Worm (Caenorhabditis elegans): ENCODE results near the gene F20D6.6.

F20D6.6 gene

ce11 chrV:8201229-8201858 is 41.6 kb downstream of the F20D6.6 start, which contains the start of gene cri-2:
Gene cri-2 (plus strand): TSS chrV:8201808.
- TF ChIP-seq vab-7 (GFP tag; IDR thresholded peaks at IDR 0.05) (no peak), aha-1 (tag) (peak; percentile 46), daf-16 (GFP tag; optimal IDR thresholded peaks at IDR 0.05) (peak in 1 of 2 experiments; percentile 76), daf-16 (tag; optimal IDR thresholded peaks at IDR 0.05) (no peak), nhr-28 (tag; optimal IDR thresholded peaks at IDR 0.05) (peak; percentile 39), ceh-44 (GFP tag; IDR thresholded peaks at IDR 0.05) (no peak), T20F7.1 (GFP tag; optimal IDR thresholded peaks at IDR 0.05) (peak; percentile 30), nhr-6 (tag; optimal IDR thresholded peaks at IDR 0.05) (peak; percentile 13), hlh-11 (tag; optimal IDR thresholded peaks at IDR 0.05) (peak; percentile 19), dve-1 (tag; optimal IDR thresholded peaks at IDR 0.05; ENCODE audit: insufficient read depth) (peak; percentile 46)

DNA sequence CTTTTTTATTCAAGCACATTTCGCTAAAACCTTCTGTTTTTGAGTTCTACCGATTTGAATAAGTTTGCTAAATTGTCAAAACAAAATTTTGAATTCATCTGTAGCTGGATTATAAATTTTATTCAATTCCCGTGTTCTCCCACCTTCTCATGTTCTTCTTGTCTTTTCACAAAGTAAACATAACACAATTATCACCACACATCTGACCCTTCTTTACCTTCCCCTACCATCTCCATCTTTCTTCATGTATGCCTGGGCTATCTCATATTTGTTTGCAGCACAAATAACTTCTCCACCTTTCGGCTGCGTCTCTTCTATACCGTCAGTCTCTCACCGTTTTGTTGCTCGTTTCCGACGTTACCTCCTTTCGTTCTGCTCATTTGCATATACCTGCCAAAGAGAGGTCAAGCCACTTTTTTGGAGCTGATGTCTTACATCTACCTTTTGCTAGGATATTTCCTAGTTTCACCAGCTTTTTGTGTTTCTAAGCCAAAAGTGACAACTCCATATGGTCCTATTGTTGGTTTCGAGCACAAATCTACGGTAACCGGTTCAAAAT is 43.4 kb downstream of the F20D6.6 start, which contains the start of gene cest-17:
Gene cest-17 (plus strand): TSS at position 248 of the 559 bp plus-strand sequence.
- peak in 1 of 2 experiments; percentile 57 for TF ChIP-seq unc-62 (GFP tag; optimal IDR thresholded peaks at IDR 0.05 in 1 of 2)
- TF ChIP-seq unc-62 (tag; optimal IDR thresholded peaks at IDR 0.05) = no peak
- TF ChIP-seq tag-97 (GFP tag; IDR thresholded peaks at IDR 0.05) = no peak
- TF ChIP-seq nhr-6 (tag; optimal IDR thresholded peaks at IDR 0.05) = peak; percentile 37
- TF ChIP-seq saeg-2 (GFP tag; IDR thresholded peaks at IDR 0.05) = no peak
- TF ChIP-seq dve-1 (tag; optimal IDR thresholded peaks at IDR 0.05; ENCODE audit: insufficient read depth) = peak; percentile 36
- TF ChIP-seq nhr-28 (tag; optimal IDR thresholded peaks at IDR 0.05) = peak; percentile 28
- TF ChIP-seq ceh-44 (GFP tag; IDR thresholded peaks at IDR 0.05) = no peak
- TF ChIP-seq nhr-102 (tag; optimal IDR thresholded peaks at IDR 0.05) = no peak
- TF ChIP-seq mep-1 (tag; optimal IDR thresholded peaks at IDR 0.05) = peak; percentile 5
- TF ChIP-seq spr-3 (GFP tag; optimal IDR thresholded peaks at IDR 0.05) = no peak
- no peak for TF ChIP-seq aha-1 (tag)
- no peak for TF ChIP-seq cey-2 (tag; optimal IDR thresholded peaks at IDR 0.05; ENCODE audit: borderline replicate concordance, insufficient read depth)
- no peak for TF ChIP-seq duxl-1 (tag; optimal IDR thresholded peaks at IDR 0.05; ENCODE audit: poor library complexity)
- peak; percentile 8 for TF ChIP-seq hlh-11 (tag; optimal IDR thresholded peaks at IDR 0.05)
- TF ChIP-seq daf-16 (GFP tag; optimal IDR thresholded peaks at IDR 0.05) = no peak
- TF ChIP-seq daf-16 (tag; optimal IDR thresholded peaks at IDR 0.05) = peak; percentile 71
- peak; percentile 11 for TF ChIP-seq mes-2 (tag; optimal IDR thresholded peaks at IDR 0.05; ENCODE audit: poor library complexity, severe bottlenecking)

DNA sequence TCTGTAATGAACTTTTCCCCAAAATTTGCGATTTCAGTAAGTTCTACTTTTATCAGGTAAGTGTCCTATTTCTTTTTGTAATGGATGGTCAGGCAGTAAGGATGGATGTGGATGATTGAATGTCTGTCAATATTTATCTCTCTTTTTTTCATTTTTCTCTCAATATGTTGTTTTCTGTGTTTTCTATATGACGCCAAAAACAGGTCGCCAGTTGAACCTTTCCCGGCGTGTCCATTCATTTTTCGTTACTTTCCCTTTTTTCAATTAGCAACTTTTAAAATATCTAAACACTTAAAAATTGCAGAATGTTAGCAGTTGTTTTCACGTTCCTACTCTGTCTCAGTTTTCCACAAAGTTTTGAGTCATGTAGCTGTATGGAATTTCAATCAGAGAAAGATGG is 47.2 kb downstream of the F20D6.6 start, which contains the start of gene timp-1:
Gene timp-1 (plus strand): TSS at position 305 of the 400 bp plus-strand sequence.
- no peak for TF ChIP-seq F26F4.8 (GFP tag; conservative IDR thresholded peaks at IDR 0.05)
- TF ChIP-seq daf-8 (GFP tag; IDR thresholded peaks at IDR 0.05) = no peak
- no peak for TF ChIP-seq nhr-102 (tag; optimal IDR thresholded peaks at IDR 0.05)

- TF ChIP-seq zfp-2 (tag; optimal IDR thresholded peaks at IDR 0.05) (no peak), egl-27 (tag; optimal IDR thresholded peaks at IDR 0.05) (no peak), hmg-1.1 (GFP tag; IDR thresholded peaks at IDR 0.05) (no peak), lim-7 (GFP tag; IDR thresholded peaks at IDR 0.05) (no peak), gei-8 (GFP tag; optimal IDR thresholded peaks at IDR 0.05) (no peak), T26A8.4 (GFP tag; IDR thresholded peaks at IDR 0.05) (no peak), lsy-2 (tag; optimal IDR thresholded peaks at IDR 0.05) (peak in 1 of 2 experiments; percentile 38), lin-39 (tag; optimal IDR thresholded peaks at IDR 0.05) (no peak), saeg-2 (GFP tag; IDR thresholded peaks at IDR 0.05) (no peak), daf-12 (tag; optimal IDR thresholded peaks at IDR 0.05) (no peak), Y48G9A.11 (GFP tag; IDR thresholded peaks at IDR 0.05) (no peak), aha-1 (tag) (peak; percentile 41), unc-62 (GFP tag; optimal IDR thresholded peaks at IDR 0.05 in 1 of 2) (peak in 1 of 2 experiments; percentile 91), unc-62 (tag; optimal IDR thresholded peaks at IDR 0.05) (no peak), jun-1 (tag; optimal IDR thresholded peaks at IDR 0.05) (no peak), fos-1 (tag; optimal IDR thresholded peaks at IDR 0.05) (no peak), ctbp-1 (GFP tag; IDR thresholded peaks at IDR 0.05) (no peak), mxl-3 (GFP tag; optimal IDR thresholded peaks at IDR 0.05) (no peak), dmd-9 (GFP tag; IDR thresholded peaks at IDR 0.05) (no peak)
Measured at ce11 chrV:8210527-8210926, 50.8 kb downstream of the F20D6.6 start.

Data from whole organism, L4 larva.